Fruit fly (Drosophila melanogaster) whole organism, embryonic: ENCODE data around the gene Nf1.

ENCODE experiments used
- Abd-B ChIP-seq: fragments of 200-800 bp; sonication (Bioruptor generic); optimal IDR thresholded peaks from 2 replicates; lab custom pipeline; 2018; ENCODE audit warnings: missing biosample characterization, mild to moderate bottlenecking, missing genetic modification characterization, moderate library complexity
- Atf3 ChIP-seq: fragments of 200-800 bp; sonication (Bioruptor generic); optimal IDR thresholded peaks from 3 replicates; lab custom pipeline; 2016; ENCODE audit warnings: missing biosample characterization, missing genetic modification characterization
- Bgb ChIP-seq: fragments of 200-800 bp; sonication (Bioruptor generic); IDR thresholded peaks from 2 replicates; pipeline ENCODE4 v1.3.6; 2022; ENCODE audit warnings: missing biosample characterization, missing genetic modification characterization; ENCODE audit not compliant: partially characterized antibody
- Bteb2 ChIP-seq: fragments of 200-800 bp; sonication (Bioruptor generic); optimal IDR thresholded peaks from 2 replicates; lab custom pipeline; 2016; ENCODE audit warnings: missing biosample characterization, missing genetic modification characterization
- C15 ChIP-seq: fragments of 200-800 bp; sonication (Bioruptor generic); IDR thresholded peaks from 3 replicates; pipeline ENCODE4 v1.3.6; 2022; ENCODE audit warnings: missing biosample characterization, missing genetic modification characterization
- CG10462 ChIP-seq: fragments of 200-800 bp; sonication (Bioruptor generic); optimal IDR thresholded peaks from 2 replicates; lab custom pipeline; 2016; ENCODE audit warnings: missing biosample characterization, missing genetic modification characterization
- CG10565 ChIP-seq: fragments of 200-800 bp; sonication (Bioruptor generic); optimal IDR thresholded peaks from 3 replicates; lab custom pipeline; 2016; ENCODE audit warnings: missing biosample characterization, mild to moderate bottlenecking, missing genetic modification characterization
- CG12391 ChIP-seq: fragments of 200-800 bp; sonication (Bioruptor generic); optimal IDR thresholded peaks from 3 replicates; lab custom pipeline; 2018; ENCODE audit warnings: missing biosample characterization, mild to moderate bottlenecking, missing genetic modification characterization, moderate library complexity
- CG12744 ChIP-seq: fragments of 200-800 bp; sonication (Bioruptor generic); optimal IDR thresholded peaks from 2 replicates; lab custom pipeline; 2016; ENCODE audit warnings: missing biosample characterization, missing genetic modification characterization
- CG13775 ChIP-seq: fragments of 200-800 bp; sonication (Bioruptor generic); optimal IDR thresholded peaks from 3 replicates; lab custom pipeline; 2017; ENCODE audit warnings: missing biosample characterization, mild to moderate bottlenecking, missing genetic modification characterization
- CG13894 ChIP-seq: fragments of 200-800 bp; sonication (Bioruptor generic); optimal IDR thresholded peaks from 3 replicates; lab custom pipeline; 2018; ENCODE audit warnings: missing biosample characterization, mild to moderate bottlenecking, missing genetic modification characterization, moderate library complexity
- CG17186 ChIP-seq: fragments of 200-800 bp; sonication (Bioruptor generic); optimal IDR thresholded peaks from 3 replicates; lab custom pipeline; 2017; ENCODE audit warnings: missing biosample characterization, missing genetic modification reagents, missing genetic modification characterization
- CG1792 ChIP-seq: fragments of 200-800 bp; sonication (Bioruptor generic); optimal IDR thresholded peaks from 2 replicates; lab custom pipeline; 2016; ENCODE audit warnings: missing biosample characterization, missing genetic modification characterization
- CG18262 ChIP-seq: fragments of 200-800 bp; optimal IDR thresholded peaks from 3 replicates; lab custom pipeline; 2019; ENCODE audit warnings: missing biosample characterization, mild to moderate bottlenecking, missing genetic modification characterization, moderate library complexity
- CG18599 ChIP-seq: fragments of 200-800 bp; sonication (Bioruptor generic); optimal IDR thresholded peaks from 3 replicates; lab custom pipeline; 2017; ENCODE audit warnings: missing biosample characterization, missing genetic modification characterization, mild to moderate bottlenecking, moderate library complexity, missing genetic modification reagents
- CG30403 ChIP-seq: fragments of 200-800 bp; sonication (Bioruptor generic); optimal IDR thresholded peaks from 3 replicates; lab custom pipeline; 2016; ENCODE audit warnings: missing biosample characterization, missing genetic modification characterization
- CG3726 ChIP-seq: fragments of 200-800 bp; sonication (Bioruptor generic); IDR thresholded peaks from 3 replicates; pipeline ENCODE4, ENCODE4 v1.3.6; 2022; ENCODE audit warnings: missing biosample characterization, missing genetic modification characterization
- CG4707 ChIP-seq: fragments of 200-800 bp; sonication (Bioruptor generic); optimal IDR thresholded peaks from 2 replicates; lab custom pipeline; 2018; ENCODE audit warnings: missing biosample characterization, mild to moderate bottlenecking, missing genetic modification characterization, moderate library complexity
- CG7786 ChIP-seq: fragments of 200-800 bp; sonication (Bioruptor generic); optimal IDR thresholded peaks from 2 replicates; lab custom pipeline; 2016; ENCODE audit warnings: missing biosample characterization, missing genetic modification characterization
- CG7839 ChIP-seq: fragments of 200-800 bp; sonication (Bioruptor generic); optimal IDR thresholded peaks from 3 replicates; lab custom pipeline; 2018; ENCODE audit warnings: missing biosample characterization, mild to moderate bottlenecking, missing genetic modification characterization, moderate library complexity
- CrebB ChIP-seq: fragments of 200-800 bp; sonication (Bioruptor generic); optimal IDR thresholded peaks from 3 replicates; lab custom pipeline; 2018; ENCODE audit warnings: missing biosample characterization, mild to moderate bottlenecking, missing genetic modification characterization
- Dll ChIP-seq: fragments of 200-800 bp; sonication (Bioruptor generic); IDR thresholded peaks from 4 replicates; pipeline ENCODE4 v1.3.6; 2022; ENCODE audit warnings: missing biosample characterization, missing genetic modification characterization; ENCODE audit not compliant: partially characterized antibody
- Doc2 ChIP-seq: fragments of 200-800 bp; sonication (Bioruptor generic); IDR thresholded peaks from 2 replicates; pipeline ENCODE4 v1.3.6; 2022; ENCODE audit warnings: missing biosample characterization, missing genetic modification characterization
- Drgx ChIP-seq: fragments of 200-800 bp; sonication (Bioruptor generic); IDR thresholded peaks from 2 replicates; pipeline ENCODE4 v1.3.6; 2022; ENCODE audit warnings: missing biosample characterization, missing genetic modification characterization
- Hmx ChIP-seq: fragments of 200-800 bp; sonication (Bioruptor generic); optimal IDR thresholded peaks from 2 replicates; lab custom pipeline; 2016; ENCODE audit warnings: missing biosample characterization, missing genetic modification characterization
- Hsf ChIP-seq: fragments of 200-800 bp; sonication (Bioruptor generic); optimal IDR thresholded peaks from 3 replicates; lab custom pipeline; 2016; ENCODE audit warnings: missing biosample characterization, missing genetic modification characterization
- Nf-YA ChIP-seq: fragments of 200-800 bp; sonication (Bioruptor generic); IDR thresholded peaks from 2 replicates; pipeline ENCODE4 v1.3.6; 2022; ENCODE audit warnings: missing biosample characterization, missing genetic modification characterization
- Nf-YB ChIP-seq: fragments of 200-800 bp; sonication (Bioruptor generic); optimal IDR thresholded peaks from 3 replicates; lab custom pipeline; 2019; ENCODE audit warnings: missing biosample characterization, mild to moderate bottlenecking, missing genetic modification characterization, moderate library complexity
- NfI ChIP-seq: fragments of 200-800 bp; sonication (Bioruptor generic); optimal IDR thresholded peaks from 3 replicates; lab custom pipeline; 2018; ENCODE audit warnings: missing biosample characterization, mild to moderate bottlenecking, missing genetic modification characterization, moderate library complexity
- Xrp1 ChIP-seq: fragments of 200-800 bp; sonication (Bioruptor generic); IDR thresholded peaks from 2 replicates; pipeline ENCODE4 v1.3.6; 2022; ENCODE audit warnings: missing biosample characterization, missing genetic modification characterization
- ac ChIP-seq: fragments of 200-800 bp; sonication (Bioruptor generic); optimal IDR thresholded peaks from 3 replicates; lab custom pipeline; 2017; ENCODE audit warnings: missing biosample characterization, mild to moderate bottlenecking, missing genetic modification characterization
- ara ChIP-seq: fragments of 200-800 bp; sonication (Bioruptor generic); IDR thresholded peaks from 2 replicates; pipeline ENCODE4 v1.3.6; 2022; ENCODE audit warnings: missing biosample characterization, missing genetic modification characterization
- bbx ChIP-seq: fragments of 200-800 bp; sonication (Bioruptor generic); IDR thresholded peaks from 2 replicates; pipeline ENCODE4 v1.3.6; 2022; ENCODE audit warnings: missing biosample characterization, missing genetic modification characterization; ENCODE audit not compliant: partially characterized antibody
- bigmax ChIP-seq: fragments of 200-800 bp; sonication (Bioruptor generic); optimal IDR thresholded peaks from 2 replicates; lab custom pipeline; 2018; ENCODE audit warnings: missing biosample characterization, mild to moderate bottlenecking, missing genetic modification characterization
- br ChIP-seq: fragments of >200 bp; optimal IDR thresholded peaks from 2 replicates; lab custom pipeline; 2017
- chif ChIP-seq, 2 experiments: fragments of 200-800 bp; sonication (Bioruptor generic); optimal IDR thresholded peaks; 3 replicates each; lab custom pipeline; 2016; ENCODE audit warnings: missing biosample characterization in 2 of 2, missing genetic modification characterization in 2 of 2
- chinmo ChIP-seq: fragments of 200-800 bp; sonication (Bioruptor generic); IDR thresholded peaks from 4 replicates; pipeline ENCODE4 v1.3.6; 2022; ENCODE audit warnings: missing biosample characterization, missing genetic modification characterization; ENCODE audit not compliant: partially characterized antibody
- disco-r ChIP-seq: fragments of 200-800 bp; sonication (Bioruptor generic); optimal IDR thresholded peaks from 2 replicates; lab custom pipeline; 2016; ENCODE audit warnings: missing biosample characterization, missing genetic modification characterization
- dm ChIP-seq: fragments of 200-800 bp; sonication (Bioruptor generic); optimal IDR thresholded peaks from 3 replicates; lab custom pipeline; 2016; ENCODE audit warnings: missing biosample characterization, missing genetic modification characterization
- eyg ChIP-seq: fragments of 200-800 bp; sonication (Bioruptor generic); optimal IDR thresholded peaks from 3 replicates; lab custom pipeline; 2016; ENCODE audit warnings: missing biosample characterization, missing genetic modification characterization
- hkb ChIP-seq, 2 experiments: fragments of 200-800 bp in 1 of 2; fragments of >200 bp in 1 of 2; sonication (Bioruptor generic) in 1 of 2; IDR thresholded peaks in 1 of 2; optimal IDR thresholded peaks in 1 of 2; 2 replicates each; pipeline versions ENCODE4 v1.3.6 to Lab custom; 2017 to 2022; ENCODE audit warnings: missing biosample characterization in 1 of 2, missing genetic modification characterization in 1 of 2
- insv ChIP-seq, 2 experiments: fragments of 200-800 bp; sonication (Bioruptor generic); optimal IDR thresholded peaks; 3 replicates each; lab custom pipeline; 2016 to 2018; ENCODE audit warnings: missing biosample characterization in 2 of 2, missing genetic modification characterization in 2 of 2
- jumu ChIP-seq: fragments of 200-800 bp; sonication (Bioruptor generic); optimal IDR thresholded peaks from 3 replicates; lab custom pipeline; 2016; ENCODE audit warnings: missing biosample characterization, missing genetic modification characterization
- kah ChIP-seq: fragments of 200-800 bp; sonication (Bioruptor generic); optimal IDR thresholded peaks from 2 replicates; lab custom pipeline; 2018; ENCODE audit warnings: missing biosample characterization, mild to moderate bottlenecking, missing genetic modification characterization
- mam ChIP-seq: fragments of 200-800 bp; sonication (Bioruptor generic); optimal IDR thresholded peaks from 3 replicates; lab custom pipeline; 2016; ENCODE audit warnings: missing biosample characterization, missing genetic modification characterization
- phol ChIP-seq: fragments of 200-800 bp; sonication (Bioruptor generic); optimal IDR thresholded peaks from 3 replicates; lab custom pipeline; 2018; ENCODE audit warnings: missing biosample characterization, mild to moderate bottlenecking, missing genetic modification characterization, moderate library complexity
- pum ChIP-seq: fragments of 200-800 bp; sonication (Bioruptor generic); optimal IDR thresholded peaks from 2 replicates; lab custom pipeline; 2016; ENCODE audit warnings: missing biosample characterization, missing genetic modification characterization
- sens-2 ChIP-seq: fragments of 200-800 bp; sonication (Bioruptor generic); IDR thresholded peaks from 2 replicates; pipeline ENCODE4 v1.3.6; 2022; ENCODE audit warnings: missing biosample characterization, missing genetic modification characterization
- tup ChIP-seq: fragments of 200-800 bp; sonication (Bioruptor generic); optimal IDR thresholded peaks from 2 replicates; lab custom pipeline; 2016; ENCODE audit warnings: missing biosample characterization, mild to moderate bottlenecking, missing genetic modification characterization, moderate library complexity

Gene Nf1

DNA sequence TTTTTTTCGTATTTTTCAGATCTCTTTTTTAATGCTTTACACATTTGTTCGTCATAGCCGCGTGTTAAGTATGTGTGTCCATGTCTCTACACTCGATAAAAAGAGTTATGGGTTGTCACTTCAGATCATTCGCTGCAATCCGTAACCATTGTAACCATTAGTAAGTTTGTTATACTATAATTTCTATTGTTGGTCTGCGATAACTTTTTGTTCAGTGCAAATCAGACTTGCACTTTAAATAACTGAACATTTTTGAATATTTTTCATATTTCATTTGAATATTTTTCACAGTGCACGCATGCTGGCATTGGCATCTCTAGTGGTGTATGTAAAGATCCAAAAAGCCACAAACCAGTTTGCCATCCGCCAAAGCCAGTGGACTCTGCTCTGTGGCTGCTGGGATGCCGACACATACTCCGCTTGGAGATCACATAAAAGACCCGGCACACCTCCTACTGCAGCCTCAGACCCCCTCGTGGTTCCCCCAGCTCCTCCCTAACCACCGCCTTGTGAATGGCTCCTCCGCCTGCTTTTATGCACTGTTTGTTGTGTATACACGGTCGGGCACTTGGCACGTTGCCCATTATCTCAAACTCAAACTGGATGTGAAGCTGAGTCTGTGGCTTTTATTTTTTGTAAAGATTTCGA is 26.2 kb downstream of the Nf1 start (continued):
- TF ChIP-seq dm (GFP tag; lab: Kevin White, UChicago) = peak; percentile 74
- TF ChIP-seq ara (GFP tag; lab: Robert Waterston, UW) = peak; percentile 84
- TF ChIP-seq br (lab: Kevin White, UChicago) = no peak
- peak; percentile 84 to 89 for TF ChIP-seq chif (GFP tag; optimal IDR thresholded peaks at IDR 0.05; lab: Kevin White, UChicago)
- no peak for TF ChIP-seq bbx (GFP tag; lab: Robert Waterston, UW)
- peak; percentile 91 for TF ChIP-seq Hsf (GFP tag; lab: Kevin White, UChicago)
- peak; percentile 79 for TF ChIP-seq CG12744 (GFP tag; lab: Kevin White, UChicago)
- peak; percentile 59 for TF ChIP-seq kah
- peak; percentile 94 for TF ChIP-seq Drgx (GFP tag; lab: Robert Waterston, UW)
- 0 out of 4 replicates have a peak, but pooled peaks have one; percentile 2 for TF ChIP-seq Dll (GFP tag; lab: Robert Waterston, UW)
- TF ChIP-seq CrebB = peak; percentile 83
- no peak for TF ChIP-seq CG10565
- TF ChIP-seq insv (GFP tag; optimal IDR thresholded peaks at IDR 0.05; lab: Kevin White, UChicago) = no peak
- TF ChIP-seq Doc2 (GFP tag; lab: Robert Waterston, UW) = 0 out of 2 replicates have a peak, but pooled peaks have one; percentile 29
- peak; percentile 93 for TF ChIP-seq CG12391
- TF ChIP-seq eyg (GFP tag; lab: Kevin White, UChicago) = peak; percentile 71
- TF ChIP-seq phol = peak; percentile 92
- TF ChIP-seq chinmo = 0 out of 4 replicates have a peak, but pooled peaks have one; percentile 22
- peak; percentile 89 for TF ChIP-seq CG18599 (GFP tag; lab: Kevin White, UChicago)
- peak; percentile 76 for TF ChIP-seq CG10462
- peak; percentile 70 for TF ChIP-seq CG1792 (GFP tag; lab: Kevin White, UChicago)
- TF ChIP-seq Abd-B = peak; percentile 83
- TF ChIP-seq jumu (GFP tag; lab: Kevin White, UChicago) = peak; percentile 85
- TF ChIP-seq ac (GFP tag; lab: Kevin White, UChicago) = no peak
- peak; percentile 84 for TF ChIP-seq NfI (GFP tag; lab: Kevin White, UChicago)
- TF ChIP-seq sens-2 (GFP tag; lab: Robert Waterston, UW) = peak; percentile 62; the same call in 1 of the 2 replicates
- peak; percentile 69 for TF ChIP-seq Nf-YB (GFP tag; lab: Kevin White, UChicago)
- peak; percentile 72 for TF ChIP-seq tup
- TF ChIP-seq Atf3 (GFP tag; lab: Kevin White, UChicago) = peak; percentile 84
- peak; percentile 92 for TF ChIP-seq Xrp1
- TF ChIP-seq mam (GFP tag; lab: Kevin White, UChicago) = peak; percentile 87
- no peak for TF ChIP-seq bigmax (GFP tag; lab: Kevin White, UChicago)
- peak; percentile 76 for TF ChIP-seq Bteb2
- peak; percentile 94 for TF ChIP-seq CG18262 (tag; lab: Kevin White, UChicago)
- peak; percentile 60 for TF ChIP-seq Hmx
- TF ChIP-seq hkb (optimal IDR thresholded peaks at IDR 0.05; lab: Kevin White, UChicago) = no peak
- TF ChIP-seq hkb (GFP tag; IDR thresholded peaks at IDR 0.05; lab: Robert Waterston, UW) = peak; percentile 88
- TF ChIP-seq CG7839 (tag; lab: Kevin White, UChicago) = peak; percentile 93
- TF ChIP-seq CG7786 = peak; percentile 84
- peak; percentile 49; the same call in 1 of the 3 replicates for TF ChIP-seq C15
- TF ChIP-seq CG13894 (tag; lab: Kevin White, UChicago) = no peak
- TF ChIP-seq CG30403 = peak; percentile 92
- TF ChIP-seq CG4707 (GFP tag; lab: Kevin White, UChicago) = peak; percentile 77
- TF ChIP-seq disco-r (GFP tag; lab: Kevin White, UChicago) = peak; percentile 84
- peak; percentile 84 for TF ChIP-seq pum
- peak; percentile 42 for TF ChIP-seq CG17186 (GFP tag; lab: Kevin White, UChicago)
- TF ChIP-seq Nf-YA (GFP tag; lab: Robert Waterston, UW) = peak; percentile 60; the same call in 1 of the 2 replicates
- TF ChIP-seq Bgb (GFP tag; lab: Robert Waterston, UW) = no peak
- TF ChIP-seq CG3726 (GFP tag; lab: Robert Waterston, UW) = peak; percentile 75; the same call in 2 of the 3 replicates
- peak; percentile 80 for TF ChIP-seq CG13775
